Fruit fly (Drosophila melanogaster): Measurements from ENCODE around the gene Pgant6.
A peak's percentile ranks its signal among the peaks of the same experiment; 100 is the strongest.

The Pgant6 gene

DNA sequence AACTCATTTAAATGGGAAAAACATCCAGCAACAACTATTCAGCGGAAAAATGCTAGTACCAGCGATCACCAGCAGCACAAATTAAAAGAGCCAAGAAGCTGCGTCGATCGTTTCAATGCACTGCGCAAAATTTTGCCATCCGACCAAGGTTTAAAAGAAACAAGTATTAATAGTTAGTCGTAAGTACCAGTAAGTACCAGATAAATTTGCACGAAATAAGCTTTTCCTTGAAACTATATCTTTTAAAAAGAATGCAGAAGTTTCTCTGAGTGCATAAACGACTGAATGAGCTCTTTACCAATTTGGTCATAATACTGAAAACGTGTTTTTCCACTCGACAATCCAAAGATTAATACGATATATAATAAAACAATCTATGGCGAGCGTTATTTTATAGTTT lies 48.8 kb upstream of the Pgant6 start:
- TF ChIP-seq nom (GFP tag; optimal IDR thresholded peaks at IDR 0.05) (no peak), CG7372 (GFP tag; IDR thresholded peaks at IDR 0.05) (peak; percentile 45; the same call in 1 of the 2 replicates), stc (GFP tag; IDR thresholded peaks at IDR 0.05) (0 out of 2 replicates have a peak, but pooled peaks have one; percentile 23), CG2678 (tag; optimal IDR thresholded peaks at IDR 0.05) (peak; percentile 73), pros (GFP tag; optimal IDR thresholded peaks at IDR 0.05) (no peak), sc (optimal IDR thresholded peaks at IDR 0.05) (no peak), sc (GFP tag; optimal IDR thresholded peaks at IDR 0.05) (no peak), tx (GFP tag; optimal IDR thresholded peaks at IDR 0.05) (peak; percentile 71), CG11085 (GFP tag; IDR thresholded peaks at IDR 0.05) (peak; percentile 62), cad (GFP tag; optimal IDR thresholded peaks at IDR 0.05) (no peak), jing (GFP tag; optimal IDR thresholded peaks at IDR 0.05) (peak; percentile 39), CG7928 (GFP tag; optimal IDR thresholded peaks at IDR 0.05) (peak; percentile 15), Bteb2 (GFP tag; optimal IDR thresholded peaks at IDR 0.05) (peak; percentile 67), TFAM (GFP tag; optimal IDR thresholded peaks at IDR 0.05) (no peak), Nf-YA (GFP tag; IDR thresholded peaks at IDR 0.05) (peak; percentile 63), danr (GFP tag; IDR thresholded peaks at IDR 0.05) (peak; percentile 54; the same call in 1 of the 2 replicates), Myb (GFP tag; optimal IDR thresholded peaks at IDR 0.05) (peak; percentile 32), Kr (GFP tag; optimal IDR thresholded peaks at IDR 0.05) (no peak), oc (tag; optimal IDR thresholded peaks at IDR 0.05) (peak; percentile 20), p53 (GFP tag; optimal IDR thresholded peaks at IDR 0.05) (no peak), gt (GFP tag; IDR thresholded peaks at IDR 0.05) (no peak), CG7839 (tag; optimal IDR thresholded peaks at IDR 0.05) (peak; percentile 73), zfh1 (GFP tag; IDR thresholded peaks at IDR 0.05) (peak; percentile 61; the same call in 2 of the 3 replicates), slp2 (GFP tag; optimal IDR thresholded peaks at IDR 0.05) (peak; percentile 35), CG10959 (GFP tag; IDR thresholded peaks at IDR 0.05) (0 out of 2 replicates have a peak, but pooled peaks have one; percentile 13), CG8281 (tag; optimal IDR thresholded peaks at IDR 0.05) (no peak), CG9817 (tag; optimal IDR thresholded peaks at IDR 0.05) (peak; percentile 64), Spps (tag; optimal IDR thresholded peaks at IDR 0.05) (no peak), CG5180 (GFP tag; optimal IDR thresholded peaks at IDR 0.05) (no peak), CG8359 (GFP tag; optimal IDR thresholded peaks at IDR 0.05; ENCODE audit: borderline replicate concordance) (peak; percentile 13), CG34224 (GFP tag; IDR thresholded peaks at IDR 0.05; ENCODE audit: partially characterized antibody) (no peak), CG2889 (GFP tag; IDR thresholded peaks at IDR 0.05) (peak; percentile 61; the same call in 2 of the 3 replicates), CG31365 (tag; optimal IDR thresholded peaks at IDR 0.05) (no peak), Nf-YC (tag; optimal IDR thresholded peaks at IDR 0.05) (no peak), CG16863 (GFP tag; optimal IDR thresholded peaks at IDR 0.05) (peak; percentile 52), CG12104 (GFP tag; optimal IDR thresholded peaks at IDR 0.05) (peak; percentile 34), CG6689 (GFP tag; IDR thresholded peaks at IDR 0.05) (peak; percentile 68), zen (tag; optimal IDR thresholded peaks at IDR 0.05) (no peak), fd96Cb (tag; optimal IDR thresholded peaks at IDR 0.05) (peak; percentile 60), tio (GFP tag; optimal IDR thresholded peaks at IDR 0.05) (peak; percentile 68), ac (GFP tag; optimal IDR thresholded peaks at IDR 0.05) (no peak), CG12391 (tag; optimal IDR thresholded peaks at IDR 0.05) (peak; percentile 59), CG6854 (GFP tag; optimal IDR thresholded peaks at IDR 0.05) (peak; percentile 44), CG10321 (GFP tag; IDR thresholded peaks at IDR 0.05) (peak; percentile 36; the same call in 1 of the 2 replicates), CG6254 (GFP tag; optimal IDR thresholded peaks at IDR 0.05) (no peak), usp (GFP tag; optimal IDR thresholded peaks at IDR 0.05) (no peak), Usf (GFP tag; optimal IDR thresholded peaks at IDR 0.05) (no peak), Neu2 (GFP tag; optimal IDR thresholded peaks at IDR 0.05; ENCODE audit: borderline replicate concordance) (no peak), CTCF (GFP tag; optimal IDR thresholded peaks at IDR 0.05) (no peak), Hmr (GFP tag; optimal IDR thresholded peaks at IDR 0.05) (peak; percentile 66), exex (tag; optimal IDR thresholded peaks at IDR 0.05) (no peak), Ptx1 (GFP tag; IDR thresholded peaks at IDR 0.05) (peak; percentile 76)

Measured in whole organism, embryonic.